Fruit fly (Drosophila melanogaster) whole organism, embryonic: ENCODE results near the gene CG16903.

Experiments used
- Atf-2 ChIP-seq: fragments of 200-800 bp; sonication (Bioruptor generic); optimal IDR thresholded peaks from 2 replicates; lab custom pipeline; 2016; ENCODE audit warnings: missing biosample characterization, missing genetic modification characterization
- BEAF-32 ChIP-seq: fragments of 200-800 bp; sonication (Bioruptor generic); optimal IDR thresholded peaks from 3 replicates; lab custom pipeline; 2017; ENCODE audit warnings: missing biosample characterization, missing genetic modification characterization, mild to moderate bottlenecking, moderate library complexity, missing genetic modification reagents
- CG10267 ChIP-seq: fragments of 200-800 bp; sonication (Bioruptor generic); optimal IDR thresholded peaks from 2 replicates; lab custom pipeline; 2018; ENCODE audit warnings: missing biosample characterization, mild to moderate bottlenecking, missing genetic modification characterization, moderate library complexity
- CG12236 ChIP-seq: fragments of 200-800 bp; sonication (Bioruptor generic); optimal IDR thresholded peaks from 2 replicates; lab custom pipeline; 2016; ENCODE audit warnings: missing biosample characterization, missing genetic modification characterization
- CG12942 ChIP-seq: fragments of 200-800 bp; sonication (Bioruptor generic); optimal IDR thresholded peaks from 3 replicates; lab custom pipeline; 2016; ENCODE audit warnings: missing biosample characterization, missing genetic modification characterization
- CG14050 ChIP-seq: fragments of 200-800 bp; sonication (Bioruptor generic); IDR thresholded peaks from 3 replicates; pipeline ENCODE4 v1.3.6; 2022; ENCODE audit warnings: missing biosample characterization, missing genetic modification characterization
- CG14667 ChIP-seq: fragments of 200-800 bp; sonication (Bioruptor generic); IDR thresholded peaks from 2 replicates; pipeline ENCODE4 v1.3.6; 2022; ENCODE audit warnings: missing biosample characterization, missing genetic modification characterization
- CG15073 ChIP-seq: fragments of 200-800 bp; sonication (Bioruptor generic); optimal IDR thresholded peaks from 2 replicates; lab custom pipeline; 2016; ENCODE audit warnings: missing biosample characterization, missing genetic modification characterization
- CG15479 ChIP-seq: fragments of 200-800 bp; sonication (Bioruptor generic); optimal IDR thresholded peaks from 3 replicates; lab custom pipeline; 2019; ENCODE audit warnings: missing biosample characterization, mild to moderate bottlenecking, missing genetic modification characterization, moderate library complexity
- CG15601 ChIP-seq: fragments of 200-800 bp; sonication (Bioruptor generic); optimal IDR thresholded peaks from 3 replicates; lab custom pipeline; 2019; ENCODE audit warnings: missing biosample characterization, mild to moderate bottlenecking, missing genetic modification characterization, moderate library complexity
- CG16813 ChIP-seq: fragments of 200-800 bp; sonication (Bioruptor generic); IDR thresholded peaks from 3 replicates; pipeline ENCODE4 v1.3.6; 2022; ENCODE audit warnings: missing biosample characterization, missing genetic modification characterization; ENCODE audit not compliant: partially characterized antibody
- CG18619 ChIP-seq: fragments of 200-800 bp; sonication (Bioruptor generic); optimal IDR thresholded peaks from 3 replicates; lab custom pipeline; 2017; ENCODE audit warnings: missing biosample characterization, mild to moderate bottlenecking, missing genetic modification characterization
- CG2712 ChIP-seq: fragments of 200-800 bp; optimal IDR thresholded peaks from 3 replicates; lab custom pipeline; 2019; ENCODE audit warnings: missing biosample characterization, mild to moderate bottlenecking, missing genetic modification characterization, moderate library complexity
- CG31441 ChIP-seq: fragments of 200-800 bp; sonication (Bioruptor generic); IDR thresholded peaks from 2 replicates; pipeline ENCODE4 v1.3.6; 2022; ENCODE audit warnings: missing biosample characterization, missing genetic modification characterization
- CG3281 ChIP-seq: fragments of 200-800 bp; sonication (Bioruptor generic); optimal IDR thresholded peaks from 3 replicates; lab custom pipeline; 2017; ENCODE audit warnings: missing biosample characterization, mild to moderate bottlenecking, missing genetic modification characterization
- CG33213 ChIP-seq: fragments of 200-800 bp; sonication (Bioruptor generic); optimal IDR thresholded peaks from 3 replicates; lab custom pipeline; 2016; ENCODE audit warnings: missing biosample characterization, missing genetic modification characterization
- CG33557 ChIP-seq: fragments of 200-800 bp; sonication (Bioruptor generic); optimal IDR thresholded peaks from 2 replicates; lab custom pipeline; 2019; ENCODE audit warnings: missing biosample characterization, mild to moderate bottlenecking, missing genetic modification characterization, moderate library complexity
- CG3847 ChIP-seq: fragments of 200-800 bp; sonication (Bioruptor generic); IDR thresholded peaks from 2 replicates; pipeline ENCODE4 v1.3.6; 2022; ENCODE audit warnings: missing biosample characterization, missing genetic modification characterization
- CG4730 ChIP-seq: fragments of 200-800 bp; sonication (Bioruptor generic); IDR thresholded peaks from 2 replicates; pipeline ENCODE4 v1.3.6; 2022; ENCODE audit warnings: missing biosample characterization, missing genetic modification characterization
- Dad ChIP-seq: fragments of 200-800 bp; sonication (Bioruptor generic); optimal IDR thresholded peaks from 3 replicates; lab custom pipeline; 2016; ENCODE audit warnings: missing biosample characterization, missing genetic modification characterization
- Dip3 ChIP-seq: fragments of 200-800 bp; sonication (Bioruptor generic); optimal IDR thresholded peaks from 3 replicates; lab custom pipeline; 2016; ENCODE audit warnings: missing biosample characterization, missing genetic modification characterization
- GATAe ChIP-seq: fragments of 200-800 bp; sonication (Bioruptor generic); conservative IDR thresholded peaks from 2 replicates; pipeline ENCODE4 v1.3.6; 2022; ENCODE audit warnings: missing biosample characterization, missing genetic modification characterization
- H15 ChIP-seq: fragments of 200-800 bp; sonication (Bioruptor generic); IDR thresholded peaks from 3 replicates; pipeline ENCODE4 v1.3.6; 2022; ENCODE audit warnings: missing biosample characterization, missing genetic modification characterization
- HHEX ChIP-seq: fragments of 200-800 bp; sonication (Bioruptor generic); optimal IDR thresholded peaks from 3 replicates; lab custom pipeline; 2017; ENCODE audit warnings: missing biosample characterization, mild to moderate bottlenecking, missing genetic modification characterization, missing genetic modification reagents
- HLHmδ ChIP-seq: fragments of 200-800 bp; sonication (Bioruptor generic); optimal IDR thresholded peaks from 2 replicates; lab custom pipeline; 2018; ENCODE audit warnings: missing biosample characterization, mild to moderate bottlenecking, missing genetic modification characterization, moderate library complexity
- Lpt ChIP-seq: fragments of >200 bp; optimal IDR thresholded peaks from 2 replicates; lab custom pipeline; 2018; ENCODE audit warnings: missing biosample characterization, missing genetic modification characterization
- MBD-R2 ChIP-seq: fragments of 200-800 bp; sonication (Bioruptor generic); IDR thresholded peaks from 2 replicates; pipeline ENCODE4 v1.3.6; 2022; ENCODE audit warnings: missing biosample characterization, missing genetic modification characterization
- MTF-1 ChIP-seq: fragments of 200-800 bp; sonication (Bioruptor generic); optimal IDR thresholded peaks from 2 replicates; lab custom pipeline; 2018; ENCODE audit warnings: missing biosample characterization, mild to moderate bottlenecking, missing genetic modification characterization, borderline replicate concordance
- Opbp ChIP-seq: fragments of 200-800 bp; sonication (Bioruptor generic); IDR thresholded peaks from 3 replicates; pipeline ENCODE4 v1.3.6; 2022; ENCODE audit warnings: missing biosample characterization, missing genetic modification characterization; ENCODE audit not compliant: partially characterized antibody
- Scr ChIP-seq: fragments of 200-800 bp; sonication (Bioruptor generic); IDR thresholded peaks from 2 replicates; pipeline ENCODE4 v1.3.6; 2022; ENCODE audit warnings: missing biosample characterization, missing genetic modification characterization; ENCODE audit not compliant: partially characterized antibody
- Usf ChIP-seq: fragments of 200-800 bp; sonication (Bioruptor generic); optimal IDR thresholded peaks from 2 replicates; lab custom pipeline; 2017; ENCODE audit warnings: missing genotype, missing biosample characterization, missing genetic modification characterization
- bowl ChIP-seq: fragments of 200-800 bp; sonication (Bioruptor generic); IDR thresholded peaks from 2 replicates; pipeline ENCODE4 v1.3.6; 2022; ENCODE audit warnings: missing biosample characterization, missing genetic modification characterization
- caup ChIP-seq: fragments of 200-800 bp; sonication (Bioruptor generic); optimal IDR thresholded peaks from 3 replicates; lab custom pipeline; 2017; ENCODE audit warnings: missing biosample characterization, mild to moderate bottlenecking, missing genetic modification characterization, moderate library complexity; ENCODE audit not compliant: severe bottlenecking
- corto ChIP-seq: fragments of 200-800 bp; sonication (Bioruptor generic); optimal IDR thresholded peaks from 2 replicates; lab custom pipeline; 2016; ENCODE audit warnings: missing biosample characterization, mild to moderate bottlenecking, missing genetic modification characterization, moderate library complexity
- cwo ChIP-seq: fragments of 200-800 bp; sonication (Bioruptor generic); optimal IDR thresholded peaks from 3 replicates; lab custom pipeline; 2017; ENCODE audit warnings: missing biosample characterization, missing genetic modification characterization, mild to moderate bottlenecking, moderate library complexity, missing genetic modification reagents
- da ChIP-seq: fragments of 200-800 bp; sonication (Bioruptor generic); optimal IDR thresholded peaks from 2 replicates; lab custom pipeline; 2016; ENCODE audit warnings: missing biosample characterization, missing genetic modification characterization
- ewg ChIP-seq: fragments of 200-800 bp; sonication (Bioruptor generic); optimal IDR thresholded peaks from 3 replicates; lab custom pipeline; 2017; ENCODE audit warnings: mild to moderate bottlenecking, missing biosample characterization, missing genetic modification reagents, missing genetic modification characterization
- fu2 ChIP-seq: fragments of 200-800 bp; sonication (Bioruptor generic); optimal IDR thresholded peaks from 2 replicates; lab custom pipeline; 2016; ENCODE audit warnings: missing biosample characterization, missing genetic modification characterization
- gcm ChIP-seq: fragments of 200-800 bp; sonication (Bioruptor generic); optimal IDR thresholded peaks from 2 replicates; lab custom pipeline; 2019; ENCODE audit warnings: missing biosample characterization, mild to moderate bottlenecking, missing genetic modification characterization, moderate library complexity
- gem ChIP-seq: fragments of 200-800 bp; sonication (Bioruptor generic); optimal IDR thresholded peaks from 2 replicates; lab custom pipeline; 2019; ENCODE audit warnings: missing biosample characterization, mild to moderate bottlenecking, missing genetic modification characterization, moderate library complexity
- gt ChIP-seq: fragments of 200-800 bp; sonication (Bioruptor generic); IDR thresholded peaks from 2 replicates; pipeline ENCODE4 v1.3.6; 2022; ENCODE audit warnings: missing biosample characterization, missing genetic modification characterization
- hb ChIP-seq: fragments of 200-800 bp; sonication (Bioruptor generic); IDR thresholded peaks from 3 replicates; pipeline ENCODE4 v1.3.6; 2022; ENCODE audit warnings: missing biosample characterization, missing genetic modification characterization; ENCODE audit not compliant: partially characterized antibody
- hth ChIP-seq: fragments of >200 bp; optimal IDR thresholded peaks from 2 replicates; lab custom pipeline; 2017; ENCODE audit warnings: inconsistent platforms
- lab ChIP-seq: fragments of 200-800 bp; sonication (Bioruptor generic); optimal IDR thresholded peaks from 3 replicates; lab custom pipeline; 2017; ENCODE audit warnings: missing biosample characterization, missing genetic modification characterization, mild to moderate bottlenecking, moderate library complexity, missing genetic modification reagents
- org-1 ChIP-seq: fragments of 200-800 bp; sonication (Bioruptor generic); optimal IDR thresholded peaks from 2 replicates; lab custom pipeline; 2017; ENCODE audit warnings: missing biosample characterization, missing genetic modification characterization
- phol ChIP-seq: fragments of 200-800 bp; sonication (Bioruptor generic); optimal IDR thresholded peaks from 3 replicates; lab custom pipeline; 2018; ENCODE audit warnings: missing biosample characterization, mild to moderate bottlenecking, missing genetic modification characterization, moderate library complexity
- ro ChIP-seq: fragments of 200-800 bp; sonication (Bioruptor generic); IDR thresholded peaks from 2 replicates; pipeline ENCODE4 v1.3.6; 2022; ENCODE audit warnings: missing biosample characterization, missing genetic modification characterization
- seq ChIP-seq: fragments of 200-800 bp; sonication (Bioruptor generic); IDR thresholded peaks from 2 replicates; pipeline ENCODE4 v1.3.6; 2022; ENCODE audit warnings: missing biosample characterization, missing genetic modification characterization
- slbo ChIP-seq: fragments of 200-800 bp; sonication (Bioruptor generic); IDR thresholded peaks from 2 replicates; pipeline ENCODE4 v1.3.6; 2022; ENCODE audit warnings: missing biosample characterization, missing genetic modification characterization
- usp ChIP-seq: fragments of >200 bp; optimal IDR thresholded peaks from 2 replicates; lab custom pipeline; 2017; ENCODE audit warnings: missing biosample characterization, missing genetic modification characterization
- vnd ChIP-seq: fragments of 200-800 bp; sonication (Bioruptor generic); IDR thresholded peaks from 3 replicates; pipeline ENCODE4 v1.3.6; 2022; ENCODE audit warnings: missing biosample characterization, missing genetic modification characterization; ENCODE audit not compliant: partially characterized antibody

CG16903 gene

dm6 chrX:2073325-2073724, 6.9 kb downstream of the CG16903 start, which contains the start of gene CG4199 (continued):
- no peak for TF ChIP-seq ewg (GFP tag; lab: Kevin White, UChicago)
- no peak for TF ChIP-seq ro (GFP tag; lab: Robert Waterston, UW)
- no peak for TF ChIP-seq caup
- TF ChIP-seq CG33213 (GFP tag; lab: Kevin White, UChicago): peak; percentile 0
- no peak for TF ChIP-seq CG33557
- no peak for TF ChIP-seq CG14667
- no peak for TF ChIP-seq HHEX (GFP tag; lab: Kevin White, UChicago)
- no peak for TF ChIP-seq Atf-2 (GFP tag; lab: Kevin White, UChicago)
- peak; percentile 34; the same call in 1 of the 2 replicates for TF ChIP-seq slbo
- no peak for TF ChIP-seq seq
- no peak for TF ChIP-seq CG12236 (GFP tag; lab: Kevin White, UChicago)
- no peak for TF ChIP-seq Dip3
- TF ChIP-seq BEAF-32 (GFP tag; lab: Kevin White, UChicago): peak; percentile 49
- TF ChIP-seq CG2712: peak; percentile 2
- no peak for TF ChIP-seq CG15073 (GFP tag; lab: Kevin White, UChicago)
- TF ChIP-seq CG4730 (GFP tag; lab: Robert Waterston, UW): no peak
- peak; percentile 20 for TF ChIP-seq da (GFP tag; lab: Kevin White, UChicago)
- no peak for TF ChIP-seq bowl (GFP tag; lab: Robert Waterston, UW)
- TF ChIP-seq Dad: no peak
- TF ChIP-seq cwo (GFP tag; lab: Kevin White, UChicago): no peak
- TF ChIP-seq vnd (GFP tag; lab: Robert Waterston, UW): no peak
- TF ChIP-seq CG16813 (GFP tag; lab: Robert Waterston, UW): no peak
- TF ChIP-seq org-1 (GFP tag; lab: Kevin White, UChicago): no peak
- TF ChIP-seq gt (GFP tag; lab: Robert Waterston, UW): no peak
- TF ChIP-seq CG12942 (GFP tag; lab: Kevin White, UChicago): no peak
- TF ChIP-seq gem (tag; lab: Kevin White, UChicago): no peak
- TF ChIP-seq CG14050: no peak
- TF ChIP-seq CG3281 (GFP tag; lab: Kevin White, UChicago): no peak
- peak; percentile 29; the same call in 1 of the 3 replicates for TF ChIP-seq Opbp
- TF ChIP-seq fu2 (GFP tag; lab: Kevin White, UChicago): peak; percentile 10
- TF ChIP-seq corto: no peak
- 0 out of 3 replicates have a peak, but pooled peaks have one; percentile 36 for TF ChIP-seq hb
- no peak for TF ChIP-seq GATAe (GFP tag; lab: Robert Waterston, UW)
- TF ChIP-seq lab (GFP tag; lab: Kevin White, UChicago): peak; percentile 32
- TF ChIP-seq usp: no peak
- no peak for TF ChIP-seq hth (lab: Kevin White, UChicago)
- TF ChIP-seq H15 (GFP tag; lab: Robert Waterston, UW): no peak
- no peak for TF ChIP-seq Lpt (GFP tag; lab: Kevin White, UChicago)
- TF ChIP-seq HLHmδ (GFP tag; lab: Kevin White, UChicago): no peak
- no peak for TF ChIP-seq CG10267 (tag; lab: Kevin White, UChicago)
- TF ChIP-seq CG3847 (GFP tag; lab: Robert Waterston, UW): peak; percentile 64
- no peak; the same call in 1 of the 2 replicates for TF ChIP-seq Scr
- TF ChIP-seq CG18619 (GFP tag; lab: Kevin White, UChicago): no peak
- TF ChIP-seq phol (tag; lab: Kevin White, UChicago): no peak
- no peak for TF ChIP-seq CG31441 (GFP tag; lab: Robert Waterston, UW)
- TF ChIP-seq MTF-1 (GFP tag; lab: Kevin White, UChicago): no peak
- TF ChIP-seq CG15479 (GFP tag; lab: Kevin White, UChicago): no peak
- peak; percentile 95 for TF ChIP-seq MBD-R2 (GFP tag; lab: Robert Waterston, UW)
- TF ChIP-seq CG15601 (tag; lab: Kevin White, UChicago): no peak
- TF ChIP-seq Usf: no peak
- TF ChIP-seq gcm (GFP tag; lab: Kevin White, UChicago): no peak
